Worm (Caenorhabditis elegans): Measurements from ENCODE around the gene C12D12.3.

The C12D12.3 gene

DNA sequence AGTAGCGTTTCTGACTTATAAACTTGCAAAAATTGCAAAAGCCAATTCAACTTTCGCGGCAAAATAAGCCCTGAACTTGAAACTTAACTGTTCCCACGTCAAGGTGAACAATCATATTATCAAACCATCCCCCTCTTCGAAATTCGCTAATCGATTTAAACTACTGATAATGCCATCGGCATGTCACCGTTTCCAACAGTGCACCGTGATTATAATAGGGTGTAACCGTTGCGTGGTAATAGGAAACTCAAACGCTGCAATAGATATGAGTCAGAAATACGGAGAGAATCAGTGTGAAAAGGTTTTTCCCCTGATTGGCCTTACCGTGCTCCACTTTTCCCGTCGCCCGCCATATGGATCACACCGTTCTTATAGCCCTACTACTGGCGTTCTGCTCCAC lies 11.8 kb downstream of the C12D12.3 start (continued):
- TF ChIP-seq ets-4 (GFP tag; optimal IDR thresholded peaks at IDR 0.05) (peak; percentile 57), let-607 (tag; optimal IDR thresholded peaks at IDR 0.05) (peak; percentile 22 to 56), akir-1 (GFP tag; optimal IDR thresholded peaks at IDR 0.05) (no peak), fkh-3 (tag; optimal IDR thresholded peaks at IDR 0.05) (no peak)

- TF ChIP-seq K11D2.4 (GFP tag; IDR thresholded peaks at IDR 0.05) (no peak), Y53F4B.3 (GFP tag; IDR thresholded peaks at IDR 0.05) (no peak), nhr-27 (tag; optimal IDR thresholded peaks at IDR 0.05) (no peak), ZK185.1 (tag; optimal IDR thresholded peaks at IDR 0.05; ENCODE audit: poor library complexity, severe bottlenecking) (no peak), rpc-1 (optimal IDR thresholded peaks at IDR 0.05) (no peak), rpc-1 (tag; optimal IDR thresholded peaks at IDR 0.05) (no peak), hrde-1 (tag; optimal IDR thresholded peaks at IDR 0.05; ENCODE audit: borderline replicate concordance) (no peak), T26A5.8 (tag; optimal IDR thresholded peaks at IDR 0.05) (no peak), attf-6 (GFP tag; IDR thresholded peaks at IDR 0.05) (no peak), egl-18 (GFP tag; IDR thresholded peaks at IDR 0.05) (no peak), lin-54 (GFP tag; optimal IDR thresholded peaks at IDR 0.05) (no peak), madf-10 (tag; optimal IDR thresholded peaks at IDR 0.05) (no peak)
Observed at ce11 chrX:3503025-3503424, 13.9 kb downstream of the C12D12.3 start.

- TF ChIP-seq nhr-80 (tag; optimal IDR thresholded peaks at IDR 0.05), result peak; percentile 34
- TF ChIP-seq cebp-1 (GFP tag; IDR thresholded peaks at IDR 0.05), result no peak
- peak; percentile 8 for TF ChIP-seq cebp-1 (tag; optimal IDR thresholded peaks at IDR 0.05)
- TF ChIP-seq C06A6.2 (GFP tag; conservative IDR thresholded peaks at IDR 0.05), result no peak
- no peak for TF ChIP-seq K11D2.4 (GFP tag; IDR thresholded peaks at IDR 0.05)
Observed at ce11 chrX:3505062-3505461, 16.0 kb downstream of the C12D12.3 start.

- TF ChIP-seq hmg-1.2 (GFP tag; IDR thresholded peaks at IDR 0.05) (no peak), hsf-1 (GFP tag; IDR thresholded peaks at IDR 0.05) (0 out of 2 replicates have a peak, but pooled peaks have one; percentile 17), nhr-80 (tag; optimal IDR thresholded peaks at IDR 0.05) (peak; percentile 67)
Observed at ce11 chrX:3506556-3506955, 17.5 kb downstream of the C12D12.3 start.

DNA sequence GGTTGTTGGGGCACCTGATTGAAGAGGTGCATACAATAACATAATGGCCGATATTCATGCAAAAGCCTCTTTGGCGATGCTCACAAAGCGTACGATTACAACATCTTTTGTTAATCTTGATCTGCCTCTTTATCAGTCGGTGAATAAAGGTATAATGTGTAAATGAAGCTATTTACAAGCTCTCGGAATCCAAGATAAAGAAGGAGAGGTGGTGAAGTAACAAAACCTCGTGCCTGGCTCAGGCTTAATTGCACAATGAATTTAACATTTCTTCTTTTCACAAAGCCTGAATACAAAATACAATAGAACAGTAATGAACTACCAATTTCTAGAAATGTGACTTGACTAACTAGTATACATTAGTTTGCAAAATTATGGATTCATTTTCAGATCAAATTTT lies 18.1 kb downstream of the C12D12.3 start:
- TF ChIP-seq nhr-80 (tag; optimal IDR thresholded peaks at IDR 0.05) (no peak), lin-26 (GFP tag; IDR thresholded peaks at IDR 0.05) (no peak), hmg-20 (GFP tag; IDR thresholded peaks at IDR 0.05) (no peak), T26A5.8 (tag; optimal IDR thresholded peaks at IDR 0.05) (no peak), dox-1 (GFP tag; IDR thresholded peaks at IDR 0.05) (no peak), chd-7 (tag; optimal IDR thresholded peaks at IDR 0.05) (no peak), aptf-3 (GFP tag; IDR thresholded peaks at IDR 0.05) (no peak), K12H6.12 (tag; optimal IDR thresholded peaks at IDR 0.05) (no peak), lag-1 (GFP tag; IDR thresholded peaks at IDR 0.05) (no peak), madf-8 (GFP tag; conservative IDR thresholded peaks at IDR 0.05) (no peak)

- TF ChIP-seq ceh-40 (GFP tag; IDR thresholded peaks at IDR 0.05) (no peak), tbp1 (GFP tag; optimal IDR thresholded peaks at IDR 0.05) (no peak), repo-1 (tag; optimal IDR thresholded peaks at IDR 0.05) (no peak), nfya-1 (tag; optimal IDR thresholded peaks at IDR 0.05; ENCODE audit: borderline replicate concordance, insufficient read depth) (no peak), cebp-1 (GFP tag; IDR thresholded peaks at IDR 0.05) (no peak), cebp-1 (tag; optimal IDR thresholded peaks at IDR 0.05) (no peak)
Observed at ce11 chrX:3508906-3509305, 19.8 kb downstream of the C12D12.3 start, which contains the start of gene sox-4. Gene sox-4 (minus strand): TSS chrX:3509006.

All from whole organism, young adult.